Worm (Caenorhabditis elegans) whole organism, mixed stage, embryonic: ENCODE measurements around the gene nac-1.

Experiments
- blmp-1 ChIP-seq: fragments of 150-350 bp; optimal IDR thresholded peaks from 2 replicates; lab custom pipeline; 2014; ENCODE audit warnings: missing biosample characterization, missing genetic modification characterization
- mep-1 ChIP-seq: fragments of 150-350 bp; optimal IDR thresholded peaks from 2 replicates; lab custom pipeline; 2017; ENCODE audit warnings: missing biosample characterization, missing genetic modification reagents, missing genetic modification characterization, inconsistent platforms
- sptf-1 ChIP-seq: sonication (generic microtip); optimal IDR thresholded peaks from 2 replicates; lab custom pipeline; 2017; ENCODE audit warnings: mild to moderate bottlenecking, missing genetic modification characterization, moderate library complexity, missing compliant biosample characterization
- unc-62 ChIP-seq: fragments of 150-350 bp; optimal IDR thresholded peaks from 2 replicates; lab custom pipeline; 2014; ENCODE audit warnings: missing biosample characterization, missing genetic modification reagents, missing genetic modification characterization
- zip-8 ChIP-seq: fragments of 150-350 bp; optimal IDR thresholded peaks from 2 replicates; lab custom pipeline; 2014; ENCODE audit warnings: missing biosample characterization, missing genetic modification characterization

ce11 chrX:14894380-14894779 is 565 bp upstream of the nac-1 start:
- TF ChIP-seq blmp-1 (no peak), unc-62 (no peak), sptf-1 (no peak), zip-8 (tag; lab: Kevin White, UChicago) (no peak), mep-1 (tag; lab: Kevin White, UChicago) (no peak)
